Worm (Caenorhabditis elegans) whole organism, L4 larva: Measurements from ENCODE around the gene F47B8.1.
A peak's percentile ranks its signal among the peaks of the same experiment; 100 is the strongest.

Experiments
- D1046.2 ChIP-seq: fragments of 200-800 bp; sonication (Bioruptor generic); IDR thresholded peaks from 2 replicates; pipeline ENCODE4 v1.3.6; 2022; ENCODE audit warnings: missing genetic modification characterization, missing compliant biosample characterization
- F26F4.8 ChIP-seq: fragments of 200-800 bp; sonication (Bioruptor generic); conservative IDR thresholded peaks from 2 replicates; pipeline ENCODE4 v1.3.6; 2022; ENCODE audit warnings: missing genetic modification characterization, missing compliant biosample characterization
- R02D3.7 ChIP-seq: fragments of 150-350 bp; sonication (generic microtip); optimal IDR thresholded peaks from 3 replicates; lab custom pipeline; 2014; ENCODE audit warnings: missing biosample characterization, missing genetic modification characterization
- T20F7.1 ChIP-seq: fragments of 200-800 bp; sonication (Bioruptor generic); optimal IDR thresholded peaks from 2 replicates; lab custom pipeline; 2018; ENCODE audit warnings: mild to moderate bottlenecking, missing genetic modification characterization, missing compliant biosample characterization
- aha-1 ChIP-seq: fragments of 150-350 bp; peaks from one replicate; lab custom pipeline; 2014; ENCODE audit warnings: missing biosample characterization, missing genetic modification characterization
- attf-4 ChIP-seq: sonication (generic microtip); optimal IDR thresholded peaks from 3 replicates; lab custom pipeline; 2017; ENCODE audit warnings: missing biosample characterization, missing genetic modification characterization
- ceh-62 ChIP-seq: sonication (generic microtip); optimal IDR thresholded peaks from 2 replicates; lab custom pipeline; 2017; ENCODE audit warnings: missing biosample characterization, missing genetic modification characterization
- ceh-82 ChIP-seq: sonication (generic microtip); optimal IDR thresholded peaks from 2 replicates; lab custom pipeline; 2017; ENCODE audit warnings: missing biosample characterization, missing genetic modification characterization
- ces-1 ChIP-seq: fragments of 150-350 bp; sonication (generic microtip); optimal IDR thresholded peaks from 4 replicates; lab custom pipeline; 2014; ENCODE audit warnings: missing biosample characterization, missing genetic modification reagents, missing genetic modification characterization
- ctbp-1 ChIP-seq: fragments of 200-800 bp; sonication (Bioruptor generic); IDR thresholded peaks from 2 replicates; pipeline ENCODE4 v1.3.6; 2022; ENCODE audit warnings: missing genetic modification reagents, missing genetic modification characterization, missing compliant biosample characterization
- dmd-6 ChIP-seq: fragments of 200-800 bp; sonication (Bioruptor generic); IDR thresholded peaks from 2 replicates; pipeline ENCODE4 v1.3.6; 2022; ENCODE audit warnings: missing genetic modification reagents, missing genetic modification characterization, missing compliant biosample characterization
- dmd-8 ChIP-seq: fragments of 200-800 bp; sonication (Bioruptor generic); IDR thresholded peaks from 2 replicates; pipeline ENCODE4 v1.3.6; 2022; ENCODE audit warnings: missing genetic modification characterization, missing compliant biosample characterization
- dmd-9 ChIP-seq: fragments of 200-800 bp; sonication (Bioruptor generic); IDR thresholded peaks from 2 replicates; pipeline ENCODE4 v1.3.6; 2022; ENCODE audit warnings: missing genetic modification reagents, missing genetic modification characterization, missing compliant biosample characterization
- duxl-1 ChIP-seq: sonication (generic microtip); optimal IDR thresholded peaks from 2 replicates; lab custom pipeline; 2016; ENCODE audit warnings: mild to moderate bottlenecking, missing genetic modification characterization, moderate library complexity, missing compliant biosample characterization; ENCODE audit not compliant: poor library complexity
- fos-1 ChIP-seq: fragments of 150-350 bp; optimal IDR thresholded peaks from 2 replicates; lab custom pipeline; 2014; ENCODE audit warnings: missing biosample characterization, missing genetic modification characterization
- hif-1 ChIP-seq, 2 experiments: sonication (generic microtip); optimal IDR thresholded peaks; 2 replicates each; lab custom pipeline; 2016 to 2017; ENCODE audit warnings: missing compliant biosample characterization in 2 of 2, missing genetic modification characterization in 2 of 2, missing genetic modification reagents in 2 of 2, missing genotype in 2 of 2, mild to moderate bottlenecking in 1 of 2
- hlh-11 ChIP-seq: fragments of 200-800 bp; sonication (Bioruptor generic); optimal IDR thresholded peaks from 2 replicates; lab custom pipeline; 2018; ENCODE audit warnings: mild to moderate bottlenecking, missing genetic modification characterization, missing compliant biosample characterization
- hmg-1.1 ChIP-seq: fragments of 200-800 bp; sonication (Bioruptor generic); IDR thresholded peaks from 2 replicates; pipeline ENCODE4 v1.3.6; 2022; ENCODE audit warnings: missing genetic modification reagents, missing genetic modification characterization, missing compliant biosample characterization
- lim-7 ChIP-seq: fragments of 200-800 bp; sonication (Bioruptor generic); IDR thresholded peaks from 2 replicates; pipeline ENCODE4 v1.3.6; 2022; ENCODE audit warnings: missing genetic modification characterization, missing compliant biosample characterization
- lin-13 ChIP-seq: fragments of 150-350 bp; optimal IDR thresholded peaks from 2 replicates; lab custom pipeline; 2014; ENCODE audit warnings: missing biosample characterization, missing genetic modification reagents, missing genetic modification characterization
- lin-38 ChIP-seq: fragments of 200-800 bp; sonication (Bioruptor generic); IDR thresholded peaks from 2 replicates; pipeline ENCODE4 v1.3.6; 2022; ENCODE audit warnings: missing genetic modification reagents, missing genetic modification characterization, missing compliant biosample characterization
- madf-9 ChIP-seq: fragments of 200-800 bp; sonication (Bioruptor generic); conservative IDR thresholded peaks from 2 replicates; pipeline ENCODE4 v1.3.6; 2022; ENCODE audit warnings: missing genetic modification reagents, missing genetic modification characterization, missing compliant biosample characterization
- mes-2 ChIP-seq: sonication (generic microtip); optimal IDR thresholded peaks from 2 replicates; lab custom pipeline; 2016; ENCODE audit warnings: missing genotype, mild to moderate bottlenecking, missing genetic modification characterization, missing compliant biosample characterization; ENCODE audit not compliant: poor library complexity, severe bottlenecking
- mxl-2 ChIP-seq: fragments of 200-800 bp; sonication (Bioruptor generic); conservative IDR thresholded peaks from 2 replicates; pipeline ENCODE4 v1.3.6; 2022; ENCODE audit warnings: missing genetic modification reagents, missing genetic modification characterization, missing compliant biosample characterization
- mxl-3 ChIP-seq: fragments of 200-800 bp; sonication (Bioruptor generic); optimal IDR thresholded peaks from 2 replicates; lab custom pipeline; 2018; ENCODE audit warnings: mild to moderate bottlenecking, missing genetic modification characterization, missing compliant biosample characterization
- nhr-10 ChIP-seq: fragments of 150-350 bp; optimal IDR thresholded peaks from 2 replicates; lab custom pipeline; 2014; ENCODE audit warnings: missing biosample characterization, missing genetic modification characterization
- nhr-25 ChIP-seq: sonication (generic microtip); optimal IDR thresholded peaks from 2 replicates; lab custom pipeline; 2017; ENCODE audit warnings: missing genetic modification characterization, mild to moderate bottlenecking, missing compliant biosample characterization, antibody characterized with exemption, moderate library complexity, borderline replicate concordance; ENCODE audit not compliant: insufficient read depth
- nhr-48 ChIP-seq: sonication (generic microtip); optimal IDR thresholded peaks from 2 replicates; lab custom pipeline; 2016; ENCODE audit warnings: mild to moderate bottlenecking, missing genetic modification characterization, missing compliant biosample characterization
- pha-4 ChIP-seq, 2 experiments: fragments of 150-350 bp in 1 of 2; fragments of 200-800 bp in 1 of 2; sonication (Bioruptor generic) in 1 of 2; IDR thresholded peaks in 1 of 2; optimal IDR thresholded peaks in 1 of 2; 2 replicates each; pipeline versions ENCODE4 v1.3.6 to Lab custom; 2014 to 2022; ENCODE audit warnings: missing genetic modification characterization in 2 of 2, missing genetic modification reagents in 2 of 2, missing biosample characterization in 1 of 2, missing compliant biosample characterization in 1 of 2
- php-3 ChIP-seq: fragments of 200-800 bp; sonication (Bioruptor generic); IDR thresholded peaks from 2 replicates; pipeline ENCODE4 v1.3.6; 2022; ENCODE audit warnings: missing genetic modification reagents, missing genetic modification characterization, missing compliant biosample characterization
- pqm-1 ChIP-seq: sonication (generic microtip); optimal IDR thresholded peaks from 2 replicates; lab custom pipeline; 2017; ENCODE audit warnings: missing biosample characterization, missing genetic modification characterization
- rbr-2 ChIP-seq: sonication (generic microtip); optimal IDR thresholded peaks from 2 replicates; lab custom pipeline; 2016; ENCODE audit warnings: missing genotype, missing genetic modification characterization, missing compliant biosample characterization
- sdz-12 ChIP-seq: fragments of 200-800 bp; sonication (Bioruptor generic); optimal IDR thresholded peaks from 2 replicates; lab custom pipeline; 2018; ENCODE audit warnings: mild to moderate bottlenecking, missing genetic modification characterization, missing compliant biosample characterization
- set-16 ChIP-seq: fragments of 200-800 bp; sonication (Bioruptor generic); IDR thresholded peaks from 2 replicates; pipeline ENCODE4 v1.3.6; 2022; ENCODE audit warnings: missing genetic modification reagents, missing genetic modification characterization, missing compliant biosample characterization
- snpc-1.2 ChIP-seq: fragments of 200-800 bp; sonication (Bioruptor generic); IDR thresholded peaks from 2 replicates; pipeline ENCODE4 v1.3.6; 2022; ENCODE audit warnings: missing genetic modification reagents, missing genetic modification characterization, missing compliant biosample characterization
- snpc-4 ChIP-seq: fragments of 150-350 bp; optimal IDR thresholded peaks from 2 replicates; lab custom pipeline; 2014; ENCODE audit warnings: missing biosample characterization, missing genetic modification characterization
- tag-97 ChIP-seq: fragments of 200-800 bp; sonication (Bioruptor generic); IDR thresholded peaks from 2 replicates; pipeline ENCODE4 v1.3.6; 2022; ENCODE audit warnings: missing genetic modification characterization, missing compliant biosample characterization
- unc-62 ChIP-seq, 3 experiments: fragments of 150-350 bp in 1 of 3; sonication (generic microtip); optimal IDR thresholded peaks in 2 of 3; peaks in 1 of 3; 1 replicate in 1 of 3; 2 replicates in 2 of 3; lab custom pipeline; 2014 to 2017; ENCODE audit warnings: missing biosample characterization in 3 of 3, missing genetic modification characterization in 3 of 3, missing genetic modification reagents in 3 of 3, missing genotype in 1 of 3
- zag-1 ChIP-seq: fragments of 150-350 bp; optimal IDR thresholded peaks from 2 replicates; lab custom pipeline; 2014; ENCODE audit warnings: missing biosample characterization, missing genetic modification characterization
- zip-2 ChIP-seq: fragments of 150-350 bp; optimal IDR thresholded peaks from 2 replicates; lab custom pipeline; 2014; ENCODE audit warnings: missing biosample characterization, missing genetic modification characterization

The F47B8.1 gene

DNA sequence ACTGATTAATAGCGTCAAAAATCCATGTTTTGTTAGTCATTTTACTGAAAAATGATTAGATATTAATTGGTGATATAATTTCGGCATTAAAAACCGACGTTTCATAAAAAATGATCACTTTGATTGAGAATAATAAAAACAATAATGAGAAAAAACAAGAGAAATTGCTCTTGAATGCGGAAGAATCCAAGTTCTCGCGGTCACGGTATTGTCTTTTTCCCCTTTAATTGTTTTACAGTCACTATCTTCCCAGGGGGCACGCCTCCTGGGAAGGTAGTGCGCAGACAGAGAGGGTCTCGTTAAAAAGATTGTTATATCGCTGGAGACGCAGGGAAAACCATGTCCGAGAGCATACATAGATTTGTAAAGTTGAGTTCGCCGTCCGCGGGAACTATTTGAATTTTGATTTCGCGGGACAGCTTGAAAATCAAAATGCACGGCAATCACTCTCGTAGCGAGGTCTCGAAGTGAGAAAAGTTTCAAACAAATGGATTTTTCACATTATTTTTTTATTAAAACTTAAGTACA lies 20.4 kb downstream of the F47B8.1 start, which contains the start of gene F14D7.2:
Gene F14D7.2 (minus strand): TSS at position 51 of the 528 bp plus-strand sequence.
- TF ChIP-seq duxl-1 (tag; lab: Kevin White, UChicago) (no peak), hif-1 (tag; optimal IDR thresholded peaks at IDR 0.05; lab: Kevin White, UChicago) (no peak), mxl-2 (GFP tag; lab: Robert Waterston, UW) (no peak), aha-1 (tag; lab: Kevin White, UChicago) (peak; percentile 4), unc-62 (GFP tag; optimal IDR thresholded peaks at IDR 0.05 in 1 of 2; lab: Kevin White, UChicago) (no peak), unc-62 (tag; optimal IDR thresholded peaks at IDR 0.05; lab: Kevin White, UChicago) (no peak)

DNA sequence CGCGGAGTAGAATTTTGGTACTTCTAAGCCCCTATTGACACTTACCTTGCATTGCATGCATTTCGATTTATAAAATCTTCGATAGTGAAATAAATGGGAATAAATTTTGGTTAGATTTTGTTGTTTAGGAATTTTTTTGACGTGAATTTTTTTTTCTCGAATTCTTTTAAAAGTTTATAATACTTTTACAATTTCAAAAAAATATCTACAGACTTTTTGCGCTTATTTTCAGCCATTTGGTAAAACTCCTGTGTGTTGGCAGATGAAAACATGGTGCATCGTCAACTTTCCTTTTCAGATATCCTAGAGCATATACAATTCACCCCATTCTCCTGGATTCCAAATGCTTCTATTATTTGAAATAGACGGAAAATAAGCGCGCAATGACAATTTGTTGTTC lies 23.5 kb downstream of the F47B8.1 start, which contains the start of gene F14D7.18:
Gene F14D7.18 (minus strand): TSS at position 101 of the 400 bp plus-strand sequence.
- TF ChIP-seq lin-38 (GFP tag; lab: Robert Waterston, UW): no peak
- TF ChIP-seq nhr-10 (tag; lab: Kevin White, UChicago): no peak
- no peak for TF ChIP-seq dmd-8 (GFP tag; lab: Robert Waterston, UW)
- TF ChIP-seq dmd-6 (GFP tag; lab: Robert Waterston, UW): no peak
- TF ChIP-seq snpc-4: no peak
- TF ChIP-seq ceh-62 (tag; lab: Kevin White, UChicago): no peak
- TF ChIP-seq tag-97 (GFP tag; lab: Robert Waterston, UW): no peak
- no peak for TF ChIP-seq nhr-25 (tag; lab: Kevin White, UChicago)
- no peak for TF ChIP-seq mxl-3
- TF ChIP-seq D1046.2 (GFP tag; lab: Robert Waterston, UW): no peak

DNA sequence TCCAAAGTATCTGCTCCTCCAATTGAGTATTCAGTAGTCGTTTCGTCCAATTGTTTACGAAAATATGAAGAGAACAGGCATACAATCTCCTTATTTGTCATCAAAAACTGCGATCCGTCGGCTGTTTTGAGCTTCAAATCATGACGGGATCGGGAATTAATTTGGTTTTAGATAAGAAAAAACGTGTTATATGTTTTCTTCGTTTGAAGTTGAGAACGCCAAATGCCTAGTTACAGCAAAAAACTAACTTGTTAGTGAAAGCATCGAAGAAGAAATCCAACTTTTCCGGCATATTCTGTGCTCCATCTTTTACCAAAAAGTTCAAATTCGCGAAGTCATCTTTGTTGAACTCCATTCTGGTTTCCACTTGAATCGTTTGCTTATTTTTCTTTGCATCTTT lies 24.8 kb downstream of the F47B8.1 start, which contains the start of gene F14D7.1:
Gene F14D7.1 (minus strand): TSS at position 101 of the 400 bp plus-strand sequence.
- TF ChIP-seq ctbp-1 (GFP tag; lab: Robert Waterston, UW): no peak
- no peak for TF ChIP-seq hlh-11 (tag; lab: Kevin White, UChicago)
- no peak for TF ChIP-seq zip-2 (tag; lab: Kevin White, UChicago)
- no peak for TF ChIP-seq mes-2
- TF ChIP-seq lin-13: no peak
- TF ChIP-seq attf-4 (tag; lab: Kevin White, UChicago): no peak
- TF ChIP-seq F26F4.8: no peak
- TF ChIP-seq pha-4 (GFP tag; IDR thresholded peaks at IDR 0.05; lab: Robert Waterston, UW): no peak
- TF ChIP-seq pha-4 (tag; optimal IDR thresholded peaks at IDR 0.05; lab: Kevin White, UChicago): no peak
- TF ChIP-seq set-16 (GFP tag; lab: Robert Waterston, UW): no peak
- no peak for TF ChIP-seq pqm-1 (tag; lab: Kevin White, UChicago)
- no peak for TF ChIP-seq fos-1 (tag; lab: Kevin White, UChicago)
- TF ChIP-seq T20F7.1 (GFP tag; lab: Kevin White, UChicago): no peak
- TF ChIP-seq php-3: no peak

DNA sequence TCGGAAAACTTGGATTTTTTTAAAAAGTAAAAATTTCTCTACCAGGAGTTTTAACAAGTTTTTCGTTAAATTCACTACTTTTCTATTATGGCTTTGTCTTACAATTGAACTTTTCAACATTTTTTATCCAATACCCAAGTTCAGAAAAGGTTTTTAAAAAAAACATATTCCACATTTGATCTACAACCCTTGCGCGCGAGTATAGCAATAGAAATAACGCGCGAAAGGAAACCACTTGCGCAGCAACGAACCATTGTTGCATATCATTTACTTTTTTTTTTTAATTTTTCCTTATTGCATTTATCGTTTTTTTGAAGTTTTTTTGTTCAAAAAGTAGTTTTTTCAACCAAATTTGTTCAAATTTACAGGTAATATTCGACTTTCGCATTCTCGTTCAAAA lies 28.3 kb downstream of the F47B8.1 start, which contains the start of gene F40G12.11:
Gene F40G12.11 (plus strand): TSS at position 369 of the 400 bp plus-strand sequence.
- TF ChIP-seq rbr-2 (no peak), R02D3.7 (no peak), mxl-2 (GFP tag; lab: Robert Waterston, UW) (no peak), snpc-1.2 (no peak), sdz-12 (no peak), dmd-9 (GFP tag; lab: Robert Waterston, UW) (no peak), ceh-62 (tag; lab: Kevin White, UChicago) (no peak), nhr-48 (tag; lab: Kevin White, UChicago) (no peak), nhr-10 (tag; lab: Kevin White, UChicago) (no peak), lim-7 (no peak), nhr-25 (tag; lab: Kevin White, UChicago) (no peak), ceh-82 (tag; lab: Kevin White, UChicago) (no peak), T20F7.1 (GFP tag; lab: Kevin White, UChicago) (no peak), zag-1 (tag; lab: Kevin White, UChicago) (no peak), hmg-1.1 (GFP tag; lab: Robert Waterston, UW) (no peak), pqm-1 (tag; lab: Kevin White, UChicago) (no peak), php-3 (no peak), mxl-3 (no peak), madf-9 (GFP tag; lab: Robert Waterston, UW) (no peak), ces-1 (GFP tag; lab: Kevin White, UChicago) (no peak)
